Worm (Caenorhabditis elegans): ENCODE data around the gene mdt-8.

ce11 chrII:11479076-11479475 is 54.5 kb downstream of the mdt-8 start, which contains the start of gene W02B12.12:
- TF ChIP-seq zip-8 (tag; optimal IDR thresholded peaks at IDR 0.05) (no peak), ces-1 (GFP tag; optimal IDR thresholded peaks at IDR 0.05) (no peak), nhr-28 (tag; optimal IDR thresholded peaks at IDR 0.05) (no peak), snpc-4 (tag; optimal IDR thresholded peaks at IDR 0.05) (no peak), nhr-76 (tag; optimal IDR thresholded peaks at IDR 0.05) (no peak), ztf-11 (tag; optimal IDR thresholded peaks at IDR 0.05) (no peak), blmp-1 (tag; optimal IDR thresholded peaks at IDR 0.05) (no peak)
